Fruit fly (Drosophila melanogaster) Kc167 (cell line): ENCODE results near the gene CG6733.

Experiments used
- Myc ChIP-seq: fragments of >200 bp; optimal IDR thresholded peaks from 2 replicates; lab custom pipeline; 2017; ENCODE audit warnings: missing external identifiers
- Sin3A ChIP-seq: fragments of >200 bp; optimal IDR thresholded peaks from 2 replicates; lab custom pipeline; 2018; ENCODE audit warnings: missing external identifiers
- h ChIP-seq: fragments of >200 bp; optimal IDR thresholded peaks from 3 replicates; lab custom pipeline; 2018; ENCODE audit warnings: missing external identifiers
- insv ChIP-seq: fragments of >200 bp; optimal IDR thresholded peaks from 3 replicates; lab custom pipeline; 2018; ENCODE audit warnings: missing external identifiers
- psq ChIP-seq: fragments of >200 bp; optimal IDR thresholded peaks from 2 replicates; lab custom pipeline; 2017; ENCODE audit warnings: missing external identifiers

dm6 chr3R:23134690-23135089, 37.2 kb downstream of the CG6733 start:
- TF ChIP-seq Sin3A (lab: Kevin White, UChicago) (no peak), psq (lab: Kevin White, UChicago) (no peak), Myc (lab: Kevin White, UChicago) (no peak), insv (lab: Kevin White, UChicago) (no peak), h (lab: Kevin White, UChicago) (no peak)
